Fruit fly (Drosophila melanogaster) whole organism, embryonic: ENCODE results near the gene Prx5.
A peak's percentile ranks its signal among the peaks of the same experiment; 100 is the strongest.

Experiments used
- B-H1 ChIP-seq: fragments of 200-800 bp; sonication (Bioruptor generic); IDR thresholded peaks from 3 replicates; pipeline ENCODE4 v1.3.6; 2022; ENCODE audit warnings: missing biosample characterization, missing genetic modification characterization
- CG10565 ChIP-seq: fragments of 200-800 bp; sonication (Bioruptor generic); optimal IDR thresholded peaks from 3 replicates; lab custom pipeline; 2016; ENCODE audit warnings: missing biosample characterization, mild to moderate bottlenecking, missing genetic modification characterization
- CG10959 ChIP-seq: fragments of 200-800 bp; sonication (Bioruptor generic); IDR thresholded peaks from 2 replicates; pipeline ENCODE4 v1.3.6; 2022; ENCODE audit warnings: missing biosample characterization, missing genetic modification characterization
- CG12104 ChIP-seq: fragments of 200-800 bp; sonication (Bioruptor generic); optimal IDR thresholded peaks from 3 replicates; lab custom pipeline; 2016; ENCODE audit warnings: missing biosample characterization, missing genetic modification characterization
- CG12299 ChIP-seq: fragments of 200-800 bp; sonication (Bioruptor generic); optimal IDR thresholded peaks from 2 replicates; lab custom pipeline; 2018; ENCODE audit warnings: missing biosample characterization, mild to moderate bottlenecking, missing genetic modification characterization
- CG1233 ChIP-seq: fragments of 200-800 bp; sonication (Bioruptor generic); optimal IDR thresholded peaks from 4 replicates; lab custom pipeline; 2018; ENCODE audit warnings: missing biosample characterization, mild to moderate bottlenecking, missing genetic modification characterization
- CG12391 ChIP-seq: fragments of 200-800 bp; sonication (Bioruptor generic); optimal IDR thresholded peaks from 3 replicates; lab custom pipeline; 2018; ENCODE audit warnings: missing biosample characterization, mild to moderate bottlenecking, missing genetic modification characterization, moderate library complexity
- CG15479 ChIP-seq: fragments of 200-800 bp; sonication (Bioruptor generic); optimal IDR thresholded peaks from 3 replicates; lab custom pipeline; 2019; ENCODE audit warnings: missing biosample characterization, mild to moderate bottlenecking, missing genetic modification characterization, moderate library complexity
- CG17385 ChIP-seq: fragments of 200-800 bp; sonication (Bioruptor generic); optimal IDR thresholded peaks from 3 replicates; lab custom pipeline; 2018; ENCODE audit warnings: missing biosample characterization, mild to moderate bottlenecking, missing genetic modification characterization
- CG18619 ChIP-seq: fragments of 200-800 bp; sonication (Bioruptor generic); optimal IDR thresholded peaks from 3 replicates; lab custom pipeline; 2017; ENCODE audit warnings: missing biosample characterization, mild to moderate bottlenecking, missing genetic modification characterization
- CG2678 ChIP-seq: fragments of 200-800 bp; sonication (Bioruptor generic); optimal IDR thresholded peaks from 3 replicates; lab custom pipeline; 2019; ENCODE audit warnings: missing biosample characterization, mild to moderate bottlenecking, missing genetic modification characterization, moderate library complexity
- CG2712 ChIP-seq: fragments of 200-800 bp; optimal IDR thresholded peaks from 3 replicates; lab custom pipeline; 2019; ENCODE audit warnings: missing biosample characterization, mild to moderate bottlenecking, missing genetic modification characterization, moderate library complexity
- CG31224 ChIP-seq: fragments of 200-800 bp; sonication (Bioruptor generic); IDR thresholded peaks from 2 replicates; pipeline ENCODE4 v1.3.6; 2022; ENCODE audit warnings: missing biosample characterization, missing genetic modification characterization
- CG7963 ChIP-seq: fragments of 200-800 bp; sonication (Bioruptor generic); IDR thresholded peaks from 3 replicates; pipeline ENCODE4 v1.3.6; 2022; ENCODE audit warnings: missing biosample characterization, missing genetic modification characterization; ENCODE audit not compliant: partially characterized antibody
- CG8478 ChIP-seq: fragments of >200 bp; optimal IDR thresholded peaks from 2 replicates; lab custom pipeline; 2018
- D ChIP-seq, 2 experiments: fragments of 200-800 bp in 1 of 2; fragments of >200 bp in 1 of 2; sonication (Bioruptor generic) in 1 of 2; optimal IDR thresholded peaks; 2 replicates in 1 of 2; 3 replicates in 1 of 2; lab custom pipeline; 2017; ENCODE audit warnings: mild to moderate bottlenecking in 1 of 2, missing biosample characterization in 1 of 2, missing genetic modification characterization in 1 of 2, missing genetic modification reagents in 1 of 2
- Fer2 ChIP-seq: fragments of 200-800 bp; sonication (Bioruptor generic); optimal IDR thresholded peaks from 2 replicates; lab custom pipeline; 2018; ENCODE audit warnings: missing biosample characterization, mild to moderate bottlenecking, missing genetic modification characterization, moderate library complexity
- H2.0 ChIP-seq: fragments of 200-800 bp; sonication (Bioruptor generic); IDR thresholded peaks from 2 replicates; pipeline ENCODE4 v1.3.6; 2022; ENCODE audit warnings: missing biosample characterization, missing genetic modification characterization
- HLH3B ChIP-seq: fragments of 200-800 bp; sonication (Bioruptor generic); IDR thresholded peaks from 2 replicates; pipeline ENCODE4 v1.3.6; 2022; ENCODE audit warnings: missing biosample characterization, missing genetic modification characterization
- HLH4C ChIP-seq: fragments of 200-800 bp; sonication (Bioruptor generic); IDR thresholded peaks from 3 replicates; pipeline ENCODE4 v1.3.6; 2022; ENCODE audit warnings: missing biosample characterization, missing genetic modification characterization; ENCODE audit not compliant: partially characterized antibody
- HLH54F ChIP-seq: fragments of 200-800 bp; sonication (Bioruptor generic); optimal IDR thresholded peaks from 3 replicates; lab custom pipeline; 2016; ENCODE audit warnings: missing biosample characterization, missing genetic modification characterization
- Hr78 ChIP-seq, 2 experiments: fragments of 200-800 bp in 1 of 2; fragments of >200 bp in 1 of 2; sonication (Bioruptor generic) in 1 of 2; optimal IDR thresholded peaks; 2 replicates each; lab custom pipeline; 2017 to 2019; ENCODE audit warnings: missing biosample characterization in 2 of 2, missing genetic modification characterization in 2 of 2, mild to moderate bottlenecking in 1 of 2, moderate library complexity in 1 of 2
- Lpt ChIP-seq: fragments of >200 bp; optimal IDR thresholded peaks from 2 replicates; lab custom pipeline; 2018; ENCODE audit warnings: missing biosample characterization, missing genetic modification characterization
- MTF-1 ChIP-seq: fragments of 200-800 bp; sonication (Bioruptor generic); optimal IDR thresholded peaks from 2 replicates; lab custom pipeline; 2018; ENCODE audit warnings: missing biosample characterization, mild to moderate bottlenecking, missing genetic modification characterization, borderline replicate concordance
- Tbp ChIP-seq: fragments of >200 bp; optimal IDR thresholded peaks from 2 replicates; lab custom pipeline; 2018; ENCODE audit warnings: missing biosample characterization, missing genetic modification characterization
- Xbp1 ChIP-seq: fragments of 200-800 bp; sonication (Bioruptor generic); optimal IDR thresholded peaks from 3 replicates; lab custom pipeline; 2016; ENCODE audit warnings: missing biosample characterization, mild to moderate bottlenecking, missing genetic modification characterization
- amos ChIP-seq: fragments of 200-800 bp; sonication (Bioruptor generic); IDR thresholded peaks from 2 replicates; pipeline ENCODE4 v1.3.6; 2022; ENCODE audit warnings: missing biosample characterization, missing genetic modification characterization; ENCODE audit not compliant: partially characterized antibody
- ara ChIP-seq: fragments of 200-800 bp; sonication (Bioruptor generic); IDR thresholded peaks from 2 replicates; pipeline ENCODE4 v1.3.6; 2022; ENCODE audit warnings: missing biosample characterization, missing genetic modification characterization
- bab2 ChIP-seq: fragments of 200-800 bp; sonication (Bioruptor generic); optimal IDR thresholded peaks from 2 replicates; lab custom pipeline; 2016; ENCODE audit warnings: missing biosample characterization, missing genetic modification characterization
- cad ChIP-seq: fragments of >200 bp; optimal IDR thresholded peaks from 2 replicates; lab custom pipeline; 2017; ENCODE audit warnings: missing biosample characterization, missing genetic modification characterization
- cato ChIP-seq: fragments of 200-800 bp; sonication (Bioruptor generic); optimal IDR thresholded peaks from 2 replicates; lab custom pipeline; 2016; ENCODE audit warnings: missing biosample characterization, missing genetic modification characterization, borderline replicate concordance
- gcm2 ChIP-seq: fragments of 200-800 bp; sonication (Bioruptor generic); optimal IDR thresholded peaks from 2 replicates; lab custom pipeline; 2016; ENCODE audit warnings: missing biosample characterization, missing genetic modification characterization
- hb ChIP-seq: fragments of 200-800 bp; sonication (Bioruptor generic); IDR thresholded peaks from 3 replicates; pipeline ENCODE4 v1.3.6; 2022; ENCODE audit warnings: missing biosample characterization, missing genetic modification characterization; ENCODE audit not compliant: partially characterized antibody
- insv ChIP-seq, 2 experiments: fragments of 200-800 bp; sonication (Bioruptor generic); optimal IDR thresholded peaks; 3 replicates each; lab custom pipeline; 2016 to 2018; ENCODE audit warnings: missing biosample characterization in 2 of 2, missing genetic modification characterization in 2 of 2
- org-1 ChIP-seq: fragments of 200-800 bp; sonication (Bioruptor generic); optimal IDR thresholded peaks from 2 replicates; lab custom pipeline; 2017; ENCODE audit warnings: missing biosample characterization, missing genetic modification characterization
- pan ChIP-seq, 4 experiments: fragments of >200 bp in 3 of 4; fragments of 200-800 bp in 1 of 4; sonication (Bioruptor generic) in 1 of 4; optimal IDR thresholded peaks in 3 of 4; IDR thresholded peaks in 1 of 4; 2 replicates each; pipeline versions ENCODE4 v1.3.6 to Lab custom; 2017 to 2022; ENCODE audit warnings: missing biosample characterization in 2 of 4, missing genetic modification characterization in 2 of 4, mixed read lengths in 1 of 4
- prd ChIP-seq, 3 experiments: fragments of >200 bp in 2 of 3; fragments of 200-800 bp in 1 of 3; sonication (Bioruptor generic) in 1 of 3; optimal IDR thresholded peaks in 2 of 3; IDR thresholded peaks in 1 of 3; 2 replicates in 2 of 3; 3 replicates in 1 of 3; pipeline versions ENCODE4 v1.3.6 to Lab custom; 2017 to 2022; ENCODE audit warnings: missing biosample characterization in 1 of 3, missing genetic modification characterization in 1 of 3
- ro ChIP-seq: fragments of 200-800 bp; sonication (Bioruptor generic); IDR thresholded peaks from 2 replicates; pipeline ENCODE4 v1.3.6; 2022; ENCODE audit warnings: missing biosample characterization, missing genetic modification characterization
- salm ChIP-seq: fragments of 200-800 bp; sonication (Bioruptor generic); optimal IDR thresholded peaks from 2 replicates; lab custom pipeline; 2018; ENCODE audit warnings: missing biosample characterization, mild to moderate bottlenecking, missing genetic modification characterization
- schlank ChIP-seq: fragments of 200-800 bp; sonication (Bioruptor generic); optimal IDR thresholded peaks from 2 replicates; lab custom pipeline; 2018; ENCODE audit warnings: missing biosample characterization, mild to moderate bottlenecking, missing genetic modification characterization
- sima ChIP-seq: fragments of 200-800 bp; sonication (Bioruptor generic); optimal IDR thresholded peaks from 2 replicates; lab custom pipeline; 2016; ENCODE audit warnings: missing biosample characterization, missing genetic modification characterization
- sisA ChIP-seq: fragments of 200-800 bp; sonication (Bioruptor generic); IDR thresholded peaks from 2 replicates; pipeline ENCODE4 v1.3.6; 2022; ENCODE audit warnings: missing biosample characterization, missing genetic modification characterization
- stwl ChIP-seq: fragments of 200-800 bp; sonication (Bioruptor generic); optimal IDR thresholded peaks from 3 replicates; lab custom pipeline; 2018; ENCODE audit warnings: missing biosample characterization, mild to moderate bottlenecking, missing genetic modification characterization, moderate library complexity
- tgo ChIP-seq: fragments of 200-800 bp; sonication (Bioruptor generic); IDR thresholded peaks from 3 replicates; pipeline ENCODE4 v1.3.6; 2022; ENCODE audit warnings: missing biosample characterization, missing genetic modification characterization
- tio ChIP-seq: fragments of 200-800 bp; sonication (Bioruptor generic); optimal IDR thresholded peaks from 2 replicates; lab custom pipeline; 2017; ENCODE audit warnings: missing biosample characterization, missing genetic modification characterization, inconsistent platforms
- unc-4 ChIP-seq: fragments of 200-800 bp; sonication (Bioruptor generic); IDR thresholded peaks from 2 replicates; pipeline ENCODE4 v1.3.6; 2022; ENCODE audit warnings: missing biosample characterization, missing genetic modification characterization; ENCODE audit not compliant: partially characterized antibody
- unpg ChIP-seq: fragments of 200-800 bp; sonication (Bioruptor generic); optimal IDR thresholded peaks from 3 replicates; lab custom pipeline; 2018; ENCODE audit warnings: missing biosample characterization, mild to moderate bottlenecking, missing genetic modification characterization, moderate library complexity
- wdn ChIP-seq: fragments of 200-800 bp; sonication (Bioruptor generic); IDR thresholded peaks from 2 replicates; pipeline ENCODE4 v1.3.6; 2022; ENCODE audit warnings: missing biosample characterization, missing genetic modification characterization
- zfh1 ChIP-seq: fragments of 200-800 bp; sonication (Bioruptor generic); IDR thresholded peaks from 3 replicates; pipeline ENCODE4 v1.3.6; 2022; ENCODE audit warnings: missing biosample characterization, missing genetic modification characterization

Prx5 gene

DNA sequence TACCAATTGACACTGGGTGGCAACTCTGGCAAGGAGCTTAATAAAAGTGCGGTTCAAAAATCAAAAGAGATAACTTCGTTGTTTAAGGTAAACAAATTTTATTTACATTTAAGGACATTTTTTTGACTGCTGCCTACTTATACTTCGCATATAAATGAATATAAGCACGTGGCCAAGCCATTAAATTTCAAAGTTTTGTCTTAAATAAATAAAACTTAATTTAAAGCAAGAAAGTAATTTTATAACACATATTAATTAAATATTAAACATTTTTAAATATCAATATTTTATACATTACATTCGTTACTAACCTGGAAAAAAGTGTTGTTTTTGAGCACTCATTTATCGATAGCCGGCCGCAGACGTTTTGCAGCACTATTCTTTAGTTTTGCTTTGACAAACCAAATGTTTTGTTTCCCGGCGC lies 21.6 kb upstream of the Prx5 start, which contains the start of the genes CG12321 and MED17 (continued):
- TF ChIP-seq CG2678 (tag; lab: Kevin White, UChicago) (peak; percentile 90), CG12104 (GFP tag; lab: Kevin White, UChicago) (peak; percentile 88), zfh1 (GFP tag; lab: Robert Waterston, UW) (peak; percentile 85), sisA (GFP tag; lab: Robert Waterston, UW) (peak; percentile 90), cad (GFP tag; lab: Kevin White, UChicago) (no peak), CG17385 (GFP tag; lab: Kevin White, UChicago) (peak; percentile 85), Lpt (GFP tag; lab: Kevin White, UChicago) (no peak), B-H1 (GFP tag; lab: Robert Waterston, UW) (peak; percentile 73), CG31224 (GFP tag; lab: Robert Waterston, UW) (peak; percentile 83), MTF-1 (GFP tag; lab: Kevin White, UChicago) (no peak), salm (tag; lab: Kevin White, UChicago) (no peak), CG12299 (tag; lab: Kevin White, UChicago) (peak; percentile 68), tgo (GFP tag; lab: Robert Waterston, UW) (peak; percentile 89), gcm2 (GFP tag; lab: Kevin White, UChicago) (peak; percentile 62), hb (GFP tag; lab: Robert Waterston, UW) (no peak), HLH54F (GFP tag; lab: Kevin White, UChicago) (peak; percentile 74), ara (GFP tag; lab: Robert Waterston, UW) (peak; percentile 60), D (optimal IDR thresholded peaks at IDR 0.05; lab: Kevin White, UChicago) (no peak), D (GFP tag; optimal IDR thresholded peaks at IDR 0.05; lab: Kevin White, UChicago) (peak; percentile 85), CG1233 (GFP tag; lab: Kevin White, UChicago) (peak; percentile 79), Hr78 (GFP tag; optimal IDR thresholded peaks at IDR 0.05; lab: Kevin White, UChicago) (no peak), pan (optimal IDR thresholded peaks at IDR 0.05; lab: Kevin White, UChicago) (no peak), pan (GFP tag; optimal IDR thresholded peaks at IDR 0.05 in 1 of 2, IDR thresholded peaks at IDR 0.05 in 1 of 2) (peak in 1 of 2 experiments; percentile 88), sima (GFP tag; lab: Kevin White, UChicago) (no peak), wdn (GFP tag; lab: Robert Waterston, UW) (peak; percentile 80), H2.0 (GFP tag; lab: Robert Waterston, UW) (peak; percentile 81), Xbp1 (GFP tag; lab: Kevin White, UChicago) (peak; percentile 94), bab2 (GFP tag; lab: Kevin White, UChicago) (peak; percentile 76), CG10959 (GFP tag; lab: Robert Waterston, UW) (peak; percentile 73), insv (GFP tag; optimal IDR thresholded peaks at IDR 0.05; lab: Kevin White, UChicago) (peak in 1 of 2 experiments; percentile 57), schlank (peak; percentile 26), unc-4 (GFP tag; lab: Robert Waterston, UW) (peak; percentile 31; the same call in 1 of the 2 replicates), HLH4C (GFP tag; lab: Robert Waterston, UW) (no peak), stwl (tag; lab: Kevin White, UChicago) (peak; percentile 75), CG12391 (tag; lab: Kevin White, UChicago) (peak; percentile 95), CG7963 (GFP tag; lab: Robert Waterston, UW) (no peak), CG18619 (peak; percentile 89), CG15479 (GFP tag; lab: Kevin White, UChicago) (no peak), tio (GFP tag; lab: Kevin White, UChicago) (peak; percentile 90), ro (peak; percentile 67), cato (GFP tag; lab: Kevin White, UChicago) (peak; percentile 79), CG10565 (peak; percentile 41), unpg (GFP tag; lab: Kevin White, UChicago) (peak; percentile 84), CG2712 (tag; lab: Kevin White, UChicago) (peak; percentile 92), Tbp (GFP tag; lab: Kevin White, UChicago) (no peak), prd (optimal IDR thresholded peaks at IDR 0.05; lab: Kevin White, UChicago) (no peak), prd (GFP tag; IDR thresholded peaks at IDR 0.05; lab: Robert Waterston, UW) (peak; percentile 89), HLH3B (peak; percentile 85), Fer2 (peak; percentile 71), org-1 (GFP tag; lab: Kevin White, UChicago) (peak; percentile 62), CG8478 (lab: Kevin White, UChicago) (no peak), amos (GFP tag; lab: Robert Waterston, UW) (no peak)
